Worm (Caenorhabditis elegans): ENCODE results near the gene swsn-6.

ce11 chrIV:5391507-5392057 is 3.3 kb upstream of the swsn-6 start, which contains the start of the genes htp-1 and ZK616.5:
- TF ChIP-seq nhr-12 (tag; optimal IDR thresholded peaks at IDR 0.05) = no peak
- no peak for TF ChIP-seq lsy-2 (tag; optimal IDR thresholded peaks at IDR 0.05)
